Worm (Caenorhabditis elegans) whole organism, L4 larva: ENCODE data around the gene dhrr-1.

Source experiments
- R02D3.7 ChIP-seq: fragments of 150-350 bp; sonication (generic microtip); optimal IDR thresholded peaks from 3 replicates; lab custom pipeline; 2014; ENCODE audit warnings: missing biosample characterization, missing genetic modification characterization
- ama-1 ChIP-seq: fragments of 150-350 bp; optimal IDR thresholded peaks from 2 replicates; lab custom pipeline; 2014; ENCODE audit warnings: inconsistent platforms, mixed read lengths
- ceh-20 ChIP-seq: fragments of 200-800 bp; sonication (Bioruptor generic); IDR thresholded peaks from 2 replicates; pipeline ENCODE4 v1.3.6; 2022; ENCODE audit warnings: missing genetic modification reagents, missing genetic modification characterization, missing compliant biosample characterization
- ceh-44 ChIP-seq: fragments of 200-800 bp; sonication (Bioruptor generic); IDR thresholded peaks from 2 replicates; pipeline ENCODE4 v1.3.6; 2022; ENCODE audit warnings: missing genetic modification reagents, missing genetic modification characterization, missing compliant biosample characterization
- ceh-62 ChIP-seq: sonication (generic microtip); optimal IDR thresholded peaks from 2 replicates; lab custom pipeline; 2017; ENCODE audit warnings: missing biosample characterization, missing genetic modification characterization
- cey-2 ChIP-seq: sonication (generic microtip); optimal IDR thresholded peaks from 3 replicates; lab custom pipeline; 2017; ENCODE audit warnings: missing genetic modification characterization, mild to moderate bottlenecking, missing compliant biosample characterization, antibody characterized with exemption, borderline replicate concordance; ENCODE audit not compliant: insufficient read depth
- dmd-6 ChIP-seq: fragments of 200-800 bp; sonication (Bioruptor generic); IDR thresholded peaks from 2 replicates; pipeline ENCODE4 v1.3.6; 2022; ENCODE audit warnings: missing genetic modification reagents, missing genetic modification characterization, missing compliant biosample characterization
- fkh-10 ChIP-seq: fragments of 150-350 bp; optimal IDR thresholded peaks from 2 replicates; lab custom pipeline; 2014; ENCODE audit warnings: missing biosample characterization, missing genetic modification reagents, missing genetic modification characterization
- hlh-30 ChIP-seq: sonication (generic microtip); optimal IDR thresholded peaks from 2 replicates; lab custom pipeline; 2017; ENCODE audit warnings: antibody characterized with exemption, mild to moderate bottlenecking, missing genetic modification characterization, missing compliant biosample characterization; ENCODE audit not compliant: insufficient read depth
- mes-2 ChIP-seq: sonication (generic microtip); optimal IDR thresholded peaks from 2 replicates; lab custom pipeline; 2016; ENCODE audit warnings: missing genotype, mild to moderate bottlenecking, missing genetic modification characterization, missing compliant biosample characterization; ENCODE audit not compliant: poor library complexity, severe bottlenecking
- mxl-2 ChIP-seq: fragments of 200-800 bp; sonication (Bioruptor generic); conservative IDR thresholded peaks from 2 replicates; pipeline ENCODE4 v1.3.6; 2022; ENCODE audit warnings: missing genetic modification reagents, missing genetic modification characterization, missing compliant biosample characterization
- nhr-6 ChIP-seq: fragments of 150-350 bp; optimal IDR thresholded peaks from 2 replicates; lab custom pipeline; 2014; ENCODE audit warnings: missing biosample characterization, missing genetic modification characterization
- saeg-2 ChIP-seq: fragments of 200-800 bp; sonication (Bioruptor generic); IDR thresholded peaks from 2 replicates; pipeline ENCODE4 v1.3.6; 2022; ENCODE audit warnings: missing genetic modification reagents, missing genetic modification characterization, missing compliant biosample characterization
- set-16 ChIP-seq: fragments of 200-800 bp; sonication (Bioruptor generic); IDR thresholded peaks from 2 replicates; pipeline ENCODE4 v1.3.6; 2022; ENCODE audit warnings: missing genetic modification reagents, missing genetic modification characterization, missing compliant biosample characterization
- spr-1 ChIP-seq: sonication (generic microtip); optimal IDR thresholded peaks from 2 replicates; lab custom pipeline; 2016; ENCODE audit warnings: mild to moderate bottlenecking, missing genetic modification characterization, missing compliant biosample characterization
- unc-130 ChIP-seq: sonication (generic microtip); optimal IDR thresholded peaks from 2 replicates; lab custom pipeline; 2016; ENCODE audit warnings: missing genetic modification reagents, missing genetic modification characterization, missing compliant biosample characterization
- zfp-3 ChIP-seq: fragments of 200-800 bp; sonication (Bioruptor generic); conservative IDR thresholded peaks from 2 replicates; pipeline ENCODE4 v1.3.6; 2022; ENCODE audit warnings: missing genetic modification reagents, missing genetic modification characterization, missing compliant biosample characterization

Gene dhrr-1

ce11 chrIII:9001899-9002298, 57.4 kb downstream of the dhrr-1 start, which contains the start of gene rpn-6.2:
TSS of gene rpn-6.2 (minus strand) at chrIII:9001999.
- TF ChIP-seq dmd-6 (GFP tag; lab: Robert Waterston, UW), result no peak
- no peak for TF ChIP-seq mxl-2 (GFP tag; lab: Robert Waterston, UW)
- no peak for TF ChIP-seq saeg-2 (GFP tag; lab: Robert Waterston, UW)

- TF ChIP-seq ceh-44 (GFP tag; lab: Robert Waterston, UW) (no peak), fkh-10 (no peak), spr-1 (tag; lab: Kevin White, UChicago) (no peak), cey-2 (tag; lab: Kevin White, UChicago) (no peak), mes-2 (no peak), set-16 (GFP tag; lab: Robert Waterston, UW) (no peak), hlh-30 (tag; lab: Kevin White, UChicago) (no peak), ceh-62 (no peak), nhr-6 (no peak), R02D3.7 (tag; lab: Kevin White, UChicago) (no peak), unc-130 (GFP tag; lab: Kevin White, UChicago) (no peak), ama-1 (no peak), ceh-20 (GFP tag; lab: Robert Waterston, UW) (no peak), zfp-3 (GFP tag; lab: Robert Waterston, UW) (no peak)
These were observed 58.1 kb downstream of the dhrr-1 start, which contains the start of the genes F59B2.15 and zif-1 for ce11 chrIII:9002545-9002944. TSS of gene F59B2.15 (minus strand) at chrIII:9002645. TSS of gene zif-1 (plus strand) at chrIII:9002779.
